Worm (Caenorhabditis elegans): ENCODE data around the gene Y32F6A.5.

Y32F6A.5 gene

ce11 chrV:10416925-10417324, 36.5 kb downstream of the Y32F6A.5 start, which contains the start of gene F15H10.10:
F15H10.10 (minus strand) TSS chrV:10417025.
- TF ChIP-seq ZK546.5 (tag; optimal IDR thresholded peaks at IDR 0.05), result no peak
- TF ChIP-seq Y75B8A.6 (GFP tag; IDR thresholded peaks at IDR 0.05), result no peak
- TF ChIP-seq ZK337.2 (GFP tag; IDR thresholded peaks at IDR 0.05), result no peak
- TF ChIP-seq R02D3.7 (tag; optimal IDR thresholded peaks at IDR 0.05), result no peak
- no peak for TF ChIP-seq tag-97 (GFP tag; IDR thresholded peaks at IDR 0.05)
- TF ChIP-seq D1046.2 (GFP tag; IDR thresholded peaks at IDR 0.05), result no peak
- no peak for TF ChIP-seq ama-1 (optimal IDR thresholded peaks at IDR 0.05)
- no peak for TF ChIP-seq F49E8.2 (tag; optimal IDR thresholded peaks at IDR 0.05; ENCODE audit: borderline replicate concordance)
- no peak for TF ChIP-seq snpc-4 (tag; optimal IDR thresholded peaks at IDR 0.05)
- no peak for TF ChIP-seq jun-1 (tag; optimal IDR thresholded peaks at IDR 0.05)
- TF ChIP-seq arid-1 (GFP tag; conservative IDR thresholded peaks at IDR 0.05), result no peak
- no peak for TF ChIP-seq hif-1 (tag; optimal IDR thresholded peaks at IDR 0.05)
- no peak for TF ChIP-seq pha-4 (GFP tag; IDR thresholded peaks at IDR 0.05)
- TF ChIP-seq pha-4 (tag; optimal IDR thresholded peaks at IDR 0.05), result no peak
- TF ChIP-seq mxl-2 (GFP tag; conservative IDR thresholded peaks at IDR 0.05), result no peak
- no peak for TF ChIP-seq T26A8.4 (GFP tag; IDR thresholded peaks at IDR 0.05)
- TF ChIP-seq sdz-12 (GFP tag; optimal IDR thresholded peaks at IDR 0.05), result no peak
- no peak for TF ChIP-seq dmd-6 (GFP tag; IDR thresholded peaks at IDR 0.05)
- TF ChIP-seq lin-39 (tag; optimal IDR thresholded peaks at IDR 0.05), result no peak
- TF ChIP-seq hlh-30 (tag; optimal IDR thresholded peaks at IDR 0.05; ENCODE audit: insufficient read depth), result no peak
- no peak for TF ChIP-seq unc-39 (tag; optimal IDR thresholded peaks at IDR 0.05)

DNA sequence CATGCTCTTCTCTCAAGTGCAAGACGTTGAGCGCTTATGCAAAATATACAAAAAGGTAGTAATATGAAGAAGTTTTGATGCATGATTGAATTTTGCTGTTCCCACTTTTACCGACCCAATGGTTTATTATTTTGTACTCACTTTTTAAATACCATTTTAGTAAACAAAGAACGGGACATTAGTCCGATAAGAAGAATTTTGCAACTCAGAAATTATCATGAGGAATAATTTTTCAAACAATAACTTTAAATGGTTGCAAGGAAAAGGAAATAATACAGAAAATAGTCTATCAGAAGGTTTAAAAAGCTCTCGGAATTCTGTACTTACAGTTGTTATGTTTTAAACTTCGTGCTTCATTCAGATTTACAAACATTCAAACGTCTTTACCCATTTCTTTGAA, 38.8 kb downstream of the Y32F6A.5 start, which contains the start of gene F15H10.9:
F15H10.9 (minus strand) TSS at position 101 of the 400 bp plus-strand sequence.
- TF ChIP-seq D1046.2 (GFP tag; IDR thresholded peaks at IDR 0.05), result no peak
- no peak for TF ChIP-seq ceh-44 (GFP tag; IDR thresholded peaks at IDR 0.05)

ce11 chrV:10410030-10410713, 43.2 kb downstream of the Y32F6A.5 start, which contains the start of gene F15H10.12:
F15H10.12 (minus strand) TSS chrV:10410080.
- TF ChIP-seq F44E2.7 (GFP tag; IDR thresholded peaks at IDR 0.05) (no peak), saeg-2 (GFP tag; IDR thresholded peaks at IDR 0.05) (no peak), ces-1 (GFP tag; optimal IDR thresholded peaks at IDR 0.05) (no peak), aha-1 (tag) (peak; percentile 92), dmd-8 (GFP tag; IDR thresholded peaks at IDR 0.05) (no peak), Y48G9A.11 (GFP tag; IDR thresholded peaks at IDR 0.05) (no peak), zfp-2 (tag; optimal IDR thresholded peaks at IDR 0.05) (no peak), daf-19 (GFP tag; conservative IDR thresholded peaks at IDR 0.05) (no peak), unc-130 (GFP tag; optimal IDR thresholded peaks at IDR 0.05) (no peak)

- TF ChIP-seq tra-1 (GFP tag; IDR thresholded peaks at IDR 0.05) (no peak), skn-1 (tag; optimal IDR thresholded peaks at IDR 0.05) (no peak), nhr-28 (tag; optimal IDR thresholded peaks at IDR 0.05) (no peak), F26F4.8 (GFP tag; conservative IDR thresholded peaks at IDR 0.05) (no peak), T20F7.1 (GFP tag; optimal IDR thresholded peaks at IDR 0.05) (no peak), madf-5 (GFP tag; IDR thresholded peaks at IDR 0.05) (no peak), tag-97 (GFP tag; IDR thresholded peaks at IDR 0.05) (no peak), nhr-10 (tag; optimal IDR thresholded peaks at IDR 0.05) (no peak), nhr-77 (tag; optimal IDR thresholded peaks at IDR 0.05) (no peak), lir-3 (tag; optimal IDR thresholded peaks at IDR 0.05) (no peak), nhr-102 (tag; optimal IDR thresholded peaks at IDR 0.05) (no peak)
These were observed 47.1 kb downstream of the Y32F6A.5 start, which contains the start of gene F15H10.7 for ce11 chrV:10406313-10406712. F15H10.7 (minus strand) TSS chrV:10406413.
